Worm (Caenorhabditis elegans): ENCODE data around the gene sprp-4.
A peak's percentile ranks its signal among the peaks of the same experiment; 100 is the strongest.

Gene sprp-4

ce11 chrX:8838176-8838575 is 15.2 kb downstream of the sprp-4 start:
- no peak for TF ChIP-seq nhr-232 (tag; optimal IDR thresholded peaks at IDR 0.05)
- TF ChIP-seq unc-55 (GFP tag; optimal IDR thresholded peaks at IDR 0.05), result no peak
- no peak for TF ChIP-seq syd-9 (tag; optimal IDR thresholded peaks at IDR 0.05)
- no peak for TF ChIP-seq tbx-7 (tag; optimal IDR thresholded peaks at IDR 0.05)
- no peak for TF ChIP-seq odd-2 (tag; optimal IDR thresholded peaks at IDR 0.05)
- no peak for TF ChIP-seq K09A11.1 (tag; optimal IDR thresholded peaks at IDR 0.05; ENCODE audit: insufficient read depth)
- no peak for TF ChIP-seq fkh-10 (GFP tag; optimal IDR thresholded peaks at IDR 0.05)
- TF ChIP-seq K02D7.2 (tag; optimal IDR thresholded peaks at IDR 0.05), result no peak
- no peak for TF ChIP-seq pat-9 (tag; optimal IDR thresholded peaks at IDR 0.05)
- TF ChIP-seq sdc-2 (tag; optimal IDR thresholded peaks at IDR 0.05), result no peak
- no peak for TF ChIP-seq che-1 (tag; optimal IDR thresholded peaks at IDR 0.05)
- TF ChIP-seq sox-2 (GFP tag; IDR thresholded peaks at IDR 0.05), result no peak
- TF ChIP-seq ceh-18 (tag; optimal IDR thresholded peaks at IDR 0.05), result no peak
- TF ChIP-seq sox-4 (tag; optimal IDR thresholded peaks at IDR 0.05), result no peak
- no peak for TF ChIP-seq eyg-1 (tag; optimal IDR thresholded peaks at IDR 0.05)
- no peak for TF ChIP-seq rnt-1 (tag; optimal IDR thresholded peaks at IDR 0.05)
- no peak for TF ChIP-seq hlh-30 (tag; optimal IDR thresholded peaks at IDR 0.05; ENCODE audit: insufficient read depth)
- TF ChIP-seq dve-1 (tag; optimal IDR thresholded peaks at IDR 0.05), result no peak

- TF ChIP-seq ceh-14 (tag; optimal IDR thresholded peaks at IDR 0.05) (peak; percentile 92), unc-86 (tag; optimal IDR thresholded peaks at IDR 0.05) (peak; percentile 94), ahr-1 (tag; optimal IDR thresholded peaks at IDR 0.05) (peak; percentile 92), C08G9.2 (tag; optimal IDR thresholded peaks at IDR 0.05) (peak; percentile 87), lim-6 (tag; optimal IDR thresholded peaks at IDR 0.05) (peak; percentile 74), unc-3 (GFP tag; conservative IDR thresholded peaks at IDR 0.05) (peak; percentile 97), unc-3 (tag; optimal IDR thresholded peaks at IDR 0.05) (peak; percentile 94), lin-11 (tag; optimal IDR thresholded peaks at IDR 0.05) (peak; percentile 91), sox-2 (GFP tag; IDR thresholded peaks at IDR 0.05) (peak; percentile 86), pha-2 (tag; optimal IDR thresholded peaks at IDR 0.05) (peak; percentile 94), npax-4 (tag; optimal IDR thresholded peaks at IDR 0.05) (peak; percentile 85), gmeb-2 (tag; optimal IDR thresholded peaks at IDR 0.05) (peak; percentile 94), ceh-48 (tag; optimal IDR thresholded peaks at IDR 0.05) (peak; percentile 89), ama-1 (optimal IDR thresholded peaks at IDR 0.05) (no peak), ceh-31 (tag; optimal IDR thresholded peaks at IDR 0.05) (peak; percentile 93), ceh-34 (tag; optimal IDR thresholded peaks at IDR 0.05) (peak; percentile 97), fkh-6 (tag; optimal IDR thresholded peaks at IDR 0.05) (peak; percentile 91), C38D4.7 (GFP tag; optimal IDR thresholded peaks at IDR 0.05) (peak; percentile 92), ceh-6 (GFP tag; optimal IDR thresholded peaks at IDR 0.05) (peak; percentile 95), rnt-1 (tag; optimal IDR thresholded peaks at IDR 0.05) (peak; percentile 96), elt-2 (tag; optimal IDR thresholded peaks at IDR 0.05) (peak; percentile 96), pha-4 (tag; optimal IDR thresholded peaks at IDR 0.05) (no peak), eyg-1 (tag; optimal IDR thresholded peaks at IDR 0.05) (peak; percentile 95), ceh-30 (tag; optimal IDR thresholded peaks at IDR 0.05) (peak; percentile 88), Y22D7AL.16 (tag; optimal IDR thresholded peaks at IDR 0.05) (peak; percentile 96), sox-4 (tag; optimal IDR thresholded peaks at IDR 0.05) (peak; percentile 94), nhr-11 (tag; optimal IDR thresholded peaks at IDR 0.05) (no peak), ceh-24 (tag; optimal IDR thresholded peaks at IDR 0.05) (peak; percentile 79), pag-3 (tag; optimal IDR thresholded peaks at IDR 0.05; ENCODE audit: borderline replicate concordance) (peak; percentile 86), pat-9 (tag; optimal IDR thresholded peaks at IDR 0.05) (peak; percentile 93), nhr-232 (tag; optimal IDR thresholded peaks at IDR 0.05) (peak; percentile 90), sdc-2 (tag; optimal IDR thresholded peaks at IDR 0.05) (peak; percentile 93), odd-2 (tag; optimal IDR thresholded peaks at IDR 0.05) (peak; percentile 71), unc-55 (GFP tag; optimal IDR thresholded peaks at IDR 0.05) (peak; percentile 25), madf-2 (tag; optimal IDR thresholded peaks at IDR 0.05) (peak; percentile 93), che-1 (tag; optimal IDR thresholded peaks at IDR 0.05) (peak; percentile 93), zip-5 (tag; optimal IDR thresholded peaks at IDR 0.05) (peak; percentile 80), dmd-4 (tag; optimal IDR thresholded peaks at IDR 0.05; ENCODE audit: borderline replicate concordance) (peak; percentile 91), fax-1 (tag; optimal IDR thresholded peaks at IDR 0.05) (peak; percentile 89), ztf-16 (tag; optimal IDR thresholded peaks at IDR 0.05) (peak; percentile 93), syd-9 (tag; optimal IDR thresholded peaks at IDR 0.05) (peak; percentile 96), unc-42 (tag; optimal IDR thresholded peaks at IDR 0.05) (peak; percentile 93), hlh-30 (tag; optimal IDR thresholded peaks at IDR 0.05; ENCODE audit: insufficient read depth) (peak; percentile 76)
Measured at ce11 chrX:8835887-8836348, 17.5 kb downstream of the sprp-4 start, which contains the start of gene C28G1.2. C28G1.2 (plus strand) TSS chrX:8836016.

Data from whole organism, late embryonic.